Fruit fly (Drosophila melanogaster): ENCODE data around the gene Rab23.

Rab23 gene

dm6 chr3R:5689626-5690025 is 4.4 kb upstream of the Rab23 start:
- TF ChIP-seq Myc (optimal IDR thresholded peaks at IDR 0.05), result no peak
- TF ChIP-seq Sin3A (optimal IDR thresholded peaks at IDR 0.05), result no peak
- TF ChIP-seq h (optimal IDR thresholded peaks at IDR 0.05), result no peak
- no peak for TF ChIP-seq psq (optimal IDR thresholded peaks at IDR 0.05)
- no peak for TF ChIP-seq insv (optimal IDR thresholded peaks at IDR 0.05)
- no peak for TF ChIP-seq ttk (optimal IDR thresholded peaks at IDR 0.05)

dm6 chr3R:5686049-5686757 is 969 bp upstream of the Rab23 start:
- TF ChIP-seq Sin3A (optimal IDR thresholded peaks at IDR 0.05), result no peak
- TF ChIP-seq psq (optimal IDR thresholded peaks at IDR 0.05), result no peak
- no peak for TF ChIP-seq Myc (optimal IDR thresholded peaks at IDR 0.05)
- TF ChIP-seq ttk (optimal IDR thresholded peaks at IDR 0.05), result no peak

- no peak for TF ChIP-seq Myc (optimal IDR thresholded peaks at IDR 0.05)
- no peak for TF ChIP-seq ttk (optimal IDR thresholded peaks at IDR 0.05)
- TF ChIP-seq insv (optimal IDR thresholded peaks at IDR 0.05), result no peak
- TF ChIP-seq Sin3A (optimal IDR thresholded peaks at IDR 0.05), result no peak
- TF ChIP-seq psq (optimal IDR thresholded peaks at IDR 0.05), result no peak
- no peak for TF ChIP-seq h (optimal IDR thresholded peaks at IDR 0.05)
Measured at dm6 chr3R:5684550-5685118, 600 bp downstream of the Rab23 start.

- no peak for TF ChIP-seq insv (optimal IDR thresholded peaks at IDR 0.05)
- no peak for TF ChIP-seq Sin3A (optimal IDR thresholded peaks at IDR 0.05)
- TF ChIP-seq psq (optimal IDR thresholded peaks at IDR 0.05), result no peak
Measured at dm6 chr3R:5682921-5683748, 2.1 kb downstream of the Rab23 start.

dm6 chr3R:5682238-5682637 is 3.0 kb downstream of the Rab23 start:
- TF ChIP-seq Myc (optimal IDR thresholded peaks at IDR 0.05), result no peak
- TF ChIP-seq psq (optimal IDR thresholded peaks at IDR 0.05), result no peak
- no peak for TF ChIP-seq insv (optimal IDR thresholded peaks at IDR 0.05)
- no peak for TF ChIP-seq h (optimal IDR thresholded peaks at IDR 0.05)
- no peak for TF ChIP-seq ttk (optimal IDR thresholded peaks at IDR 0.05)
- no peak for TF ChIP-seq Sin3A (optimal IDR thresholded peaks at IDR 0.05)

dm6 chr3R:5672658-5673217 is 12.5 kb downstream of the Rab23 start:
- TF ChIP-seq psq (optimal IDR thresholded peaks at IDR 0.05), result no peak
- no peak for TF ChIP-seq insv (optimal IDR thresholded peaks at IDR 0.05)
- no peak for TF ChIP-seq Myc (optimal IDR thresholded peaks at IDR 0.05)
- TF ChIP-seq h (optimal IDR thresholded peaks at IDR 0.05), result no peak
- TF ChIP-seq ttk (optimal IDR thresholded peaks at IDR 0.05), result no peak
- TF ChIP-seq Sin3A (optimal IDR thresholded peaks at IDR 0.05), result no peak

- TF ChIP-seq h (optimal IDR thresholded peaks at IDR 0.05) (no peak), psq (optimal IDR thresholded peaks at IDR 0.05) (no peak), Sin3A (optimal IDR thresholded peaks at IDR 0.05) (no peak), ttk (optimal IDR thresholded peaks at IDR 0.05) (no peak), Myc (optimal IDR thresholded peaks at IDR 0.05) (no peak), insv (optimal IDR thresholded peaks at IDR 0.05) (no peak)
Measured at dm6 chr3R:5671795-5672657, 13.2 kb downstream of the Rab23 start.

- TF ChIP-seq psq (optimal IDR thresholded peaks at IDR 0.05) (no peak), insv (optimal IDR thresholded peaks at IDR 0.05) (no peak), Sin3A (optimal IDR thresholded peaks at IDR 0.05) (no peak), Myc (optimal IDR thresholded peaks at IDR 0.05) (no peak), ttk (optimal IDR thresholded peaks at IDR 0.05) (no peak), h (optimal IDR thresholded peaks at IDR 0.05) (no peak)
Measured at dm6 chr3R:5671265-5671663, 14.0 kb downstream of the Rab23 start.

dm6 chr3R:5670660-5671264 is 14.5 kb downstream of the Rab23 start:
- no peak for TF ChIP-seq Myc (optimal IDR thresholded peaks at IDR 0.05)
- no peak for TF ChIP-seq h (optimal IDR thresholded peaks at IDR 0.05)
- no peak for TF ChIP-seq insv (optimal IDR thresholded peaks at IDR 0.05)
- no peak for TF ChIP-seq ttk (optimal IDR thresholded peaks at IDR 0.05)
- TF ChIP-seq Sin3A (optimal IDR thresholded peaks at IDR 0.05), result no peak
- TF ChIP-seq psq (optimal IDR thresholded peaks at IDR 0.05), result no peak

dm6 chr3R:5669740-5670659 is 15.2 kb downstream of the Rab23 start:
- TF ChIP-seq Sin3A (optimal IDR thresholded peaks at IDR 0.05), result no peak
- TF ChIP-seq psq (optimal IDR thresholded peaks at IDR 0.05), result peak; percentile 85
- TF ChIP-seq Myc (optimal IDR thresholded peaks at IDR 0.05), result no peak
